Fruit fly (Drosophila melanogaster) whole organism, adult: Measurements from ENCODE around the gene CG31279.
A peak's percentile ranks its signal among the peaks of the same experiment; 100 is the strongest.

Source experiments
- CG33017 ChIP-seq: fragments of 200-800 bp; sonication (Bioruptor generic); optimal IDR thresholded peaks from 2 replicates; lab custom pipeline; 2018; ENCODE audit warnings: missing biosample characterization, mild to moderate bottlenecking, missing genetic modification characterization, moderate library complexity
- CG5204 ChIP-seq: fragments of 200-800 bp; sonication (Bioruptor generic); optimal IDR thresholded peaks from 2 replicates; lab custom pipeline; 2016; ENCODE audit warnings: missing biosample characterization, missing genetic modification characterization
- CG7045 ChIP-seq: fragments of 200-800 bp; sonication (Bioruptor generic); optimal IDR thresholded peaks from 2 replicates; lab custom pipeline; 2017; ENCODE audit warnings: missing biosample characterization, mild to moderate bottlenecking, missing genetic modification characterization
- CG7101 ChIP-seq: fragments of 200-800 bp; sonication (Bioruptor generic); optimal IDR thresholded peaks from 2 replicates; lab custom pipeline; 2018; ENCODE audit warnings: missing biosample characterization, mild to moderate bottlenecking, missing genetic modification characterization, moderate library complexity
- Clk ChIP-seq: fragments of 200-800 bp; sonication (Bioruptor generic); optimal IDR thresholded peaks from 2 replicates; lab custom pipeline; 2017; ENCODE audit warnings: missing biosample characterization, missing genetic modification characterization
- Hr96 ChIP-seq: fragments of 200-800 bp; sonication (Bioruptor generic); optimal IDR thresholded peaks from 2 replicates; lab custom pipeline; 2016; ENCODE audit warnings: missing biosample characterization, missing genetic modification characterization
- bab1 ChIP-seq: fragments of 200-800 bp; sonication (Bioruptor generic); optimal IDR thresholded peaks from 3 replicates; lab custom pipeline; 2019; ENCODE audit warnings: missing biosample characterization, mild to moderate bottlenecking, missing genetic modification characterization, moderate library complexity
- cic ChIP-seq: fragments of 200-800 bp; sonication (Bioruptor generic); optimal IDR thresholded peaks from 2 replicates; lab custom pipeline; 2017; ENCODE audit warnings: missing biosample characterization, mild to moderate bottlenecking, missing genetic modification characterization, moderate library complexity
- cnc ChIP-seq, 2 experiments: fragments of >200 bp; optimal IDR thresholded peaks; 2 replicates each; lab custom pipeline; 2017
- kay ChIP-seq: fragments of 200-800 bp; sonication (Bioruptor generic); peaks from one replicate; lab custom pipeline; 2016; ENCODE audit warnings: missing biosample characterization, missing genetic modification characterization, borderline replicate concordance
- tj ChIP-seq: fragments of 200-800 bp; sonication (Bioruptor generic); optimal IDR thresholded peaks from 3 replicates; lab custom pipeline; 2017; ENCODE audit warnings: missing biosample characterization, mild to moderate bottlenecking, missing genetic modification characterization, moderate library complexity

- TF ChIP-seq CG33017 (tag; lab: Kevin White, UChicago) (no peak), CG7101 (tag; lab: Kevin White, UChicago) (peak; percentile 8), cic (GFP tag; lab: Kevin White, UChicago) (peak; percentile 9), cnc (optimal IDR thresholded peaks at IDR 0.05; lab: Kevin White, UChicago) (no peak), Clk (GFP tag; lab: Kevin White, UChicago) (no peak), kay (GFP tag; lab: Kevin White, UChicago) (no peak), bab1 (GFP tag; lab: Kevin White, UChicago) (peak; percentile 69), Hr96 (GFP tag; lab: Kevin White, UChicago) (no peak), CG5204 (no peak), CG7045 (GFP tag; lab: Kevin White, UChicago) (no peak), tj (GFP tag; lab: Kevin White, UChicago) (no peak)
Observed at dm6 chr3R:16431707-16432106, 1.2 kb downstream of the CG31279 start.
